Worm (Caenorhabditis elegans) whole organism, L2 larva: ENCODE measurements around the gene ragc-1.

Experiments used
- C34F6.9 ChIP-seq: fragments of 150-350 bp; optimal IDR thresholded peaks from 2 replicates; lab custom pipeline; 2014; ENCODE audit warnings: missing biosample characterization, missing genetic modification characterization
- F13H6.1 ChIP-seq: sonication (generic microtip); optimal IDR thresholded peaks from 2 replicates; lab custom pipeline; 2016; ENCODE audit warnings: missing genetic modification characterization, missing compliant biosample characterization
- R02D3.7 ChIP-seq: fragments of 150-350 bp; optimal IDR thresholded peaks from 2 replicates; lab custom pipeline; 2014; ENCODE audit warnings: missing biosample characterization, missing genetic modification characterization
- ZK546.5 ChIP-seq: sonication (generic microtip); optimal IDR thresholded peaks from 2 replicates; lab custom pipeline; 2017; ENCODE audit warnings: missing biosample characterization, missing genetic modification characterization
- alr-1 ChIP-seq: fragments of 150-350 bp; optimal IDR thresholded peaks from 2 replicates; lab custom pipeline; 2014; ENCODE audit warnings: missing biosample characterization, missing genetic modification characterization
- ama-1 ChIP-seq: fragments of 150-350 bp; optimal IDR thresholded peaks from 2 replicates; lab custom pipeline; 2018; ENCODE audit warnings: inconsistent platforms
- blmp-1 ChIP-seq: sonication (generic microtip); optimal IDR thresholded peaks from 2 replicates; lab custom pipeline; 2017; ENCODE audit warnings: missing genetic modification characterization, mild to moderate bottlenecking, missing compliant biosample characterization, antibody characterized with exemption, moderate library complexity; ENCODE audit not compliant: insufficient read depth
- ceh-16 ChIP-seq: fragments of 150-350 bp; optimal IDR thresholded peaks from 2 replicates; lab custom pipeline; 2014; ENCODE audit warnings: missing biosample characterization, missing genetic modification characterization
- ceh-82 ChIP-seq: fragments of 150-350 bp; optimal IDR thresholded peaks from 2 replicates; lab custom pipeline; 2014; ENCODE audit warnings: missing biosample characterization, missing genetic modification characterization
- crh-2 ChIP-seq: sonication (generic microtip); optimal IDR thresholded peaks from 2 replicates; lab custom pipeline; 2017; ENCODE audit warnings: missing biosample characterization, missing genetic modification characterization
- dmd-4 ChIP-seq: sonication (generic microtip); optimal IDR thresholded peaks from 2 replicates; lab custom pipeline; 2017; ENCODE audit warnings: missing biosample characterization, missing genetic modification characterization
- egl-27 ChIP-seq: sonication (generic microtip); optimal IDR thresholded peaks from 3 replicates; lab custom pipeline; 2017; ENCODE audit warnings: missing biosample characterization, missing genetic modification reagents, missing genetic modification characterization
- elt-1 ChIP-seq: fragments of 150-350 bp; optimal IDR thresholded peaks from 2 replicates; lab custom pipeline; 2014; ENCODE audit warnings: missing biosample characterization, missing genetic modification characterization
- elt-3 ChIP-seq: sonication (generic microtip); optimal IDR thresholded peaks from 2 replicates; lab custom pipeline; 2017; ENCODE audit warnings: missing biosample characterization, missing genetic modification characterization
- fos-1 ChIP-seq: fragments of 150-350 bp; optimal IDR thresholded peaks from 2 replicates; lab custom pipeline; 2014; ENCODE audit warnings: missing biosample characterization, missing genetic modification characterization
- gmeb-1 ChIP-seq: fragments of 150-350 bp; optimal IDR thresholded peaks from 2 replicates; lab custom pipeline; 2014; ENCODE audit warnings: missing biosample characterization, missing genetic modification characterization
- lin-11 ChIP-seq: fragments of 150-350 bp; sonication (generic microtip); optimal IDR thresholded peaks from 2 replicates; lab custom pipeline; 2014; ENCODE audit warnings: missing biosample characterization, missing genetic modification characterization, inconsistent platforms, mixed read lengths
- lin-13 ChIP-seq: fragments of 150-350 bp; optimal IDR thresholded peaks from 2 replicates; lab custom pipeline; 2014; ENCODE audit warnings: missing biosample characterization, missing genetic modification reagents, missing genetic modification characterization
- lin-39 ChIP-seq: fragments of 150-350 bp; optimal IDR thresholded peaks from 2 replicates; lab custom pipeline; 2014; ENCODE audit warnings: missing biosample characterization, missing genetic modification reagents, missing genetic modification characterization
- lsy-2 ChIP-seq, 2 experiments: fragments of 150-350 bp in 1 of 2; sonication (generic microtip) in 1 of 2; optimal IDR thresholded peaks; 2 replicates each; lab custom pipeline; 2014 to 2017; ENCODE audit warnings: missing biosample characterization in 2 of 2, missing genetic modification characterization in 2 of 2
- mab-5 ChIP-seq: fragments of 150-350 bp; optimal IDR thresholded peaks from 2 replicates; lab custom pipeline; 2014; ENCODE audit warnings: missing biosample characterization, missing genetic modification characterization
- mbf-1 ChIP-seq: sonication (generic microtip); optimal IDR thresholded peaks from 2 replicates; lab custom pipeline; 2017; ENCODE audit warnings: missing biosample characterization, missing genetic modification characterization
- mdl-1 ChIP-seq, 2 experiments: fragments of 150-350 bp in 1 of 2; sonication (generic microtip) in 1 of 2; optimal IDR thresholded peaks; 2 replicates each; lab custom pipeline; 2017; ENCODE audit warnings: missing biosample characterization in 2 of 2, missing genetic modification characterization in 2 of 2
- nhr-10 ChIP-seq: sonication (generic microtip); optimal IDR thresholded peaks from 2 replicates; lab custom pipeline; 2017; ENCODE audit warnings: missing biosample characterization, missing genetic modification characterization
- nhr-11 ChIP-seq: fragments of 150-350 bp; optimal IDR thresholded peaks from 2 replicates; lab custom pipeline; 2014; ENCODE audit warnings: missing biosample characterization, missing genetic modification characterization
- nhr-129 ChIP-seq: fragments of 150-350 bp; optimal IDR thresholded peaks from 2 replicates; lab custom pipeline; 2014; ENCODE audit warnings: missing biosample characterization, missing genetic modification characterization
- nhr-21 ChIP-seq: fragments of 150-350 bp; optimal IDR thresholded peaks from 2 replicates; lab custom pipeline; 2014; ENCODE audit warnings: missing biosample characterization, missing genetic modification characterization
- nhr-23 ChIP-seq: fragments of 150-350 bp; optimal IDR thresholded peaks from 2 replicates; lab custom pipeline; 2014; ENCODE audit warnings: missing biosample characterization, missing genetic modification reagents, missing genetic modification characterization
- nhr-25 ChIP-seq: fragments of 150-350 bp; sonication (generic microtip); optimal IDR thresholded peaks from 3 replicates; lab custom pipeline; 2014; ENCODE audit warnings: missing biosample characterization, missing genetic modification characterization
- nhr-6 ChIP-seq: fragments of 150-350 bp; optimal IDR thresholded peaks from 2 replicates; lab custom pipeline; 2014; ENCODE audit warnings: missing biosample characterization, missing genetic modification characterization
- nhr-77 ChIP-seq: fragments of 150-350 bp; optimal IDR thresholded peaks from 2 replicates; lab custom pipeline; 2014; ENCODE audit warnings: missing biosample characterization, missing genetic modification characterization
- peb-1 ChIP-seq: fragments of 150-350 bp; optimal IDR thresholded peaks from 2 replicates; lab custom pipeline; 2014; ENCODE audit warnings: missing biosample characterization, missing genetic modification characterization
- sem-4 ChIP-seq: fragments of 150-350 bp; optimal IDR thresholded peaks from 2 replicates; lab custom pipeline; 2014; ENCODE audit warnings: missing biosample characterization, missing genetic modification reagents, missing genetic modification characterization
- skn-1 ChIP-seq: sonication (generic microtip); optimal IDR thresholded peaks from 2 replicates; lab custom pipeline; 2017; ENCODE audit warnings: missing biosample characterization, missing genetic modification characterization
- sma-3 ChIP-seq: sonication (generic microtip); optimal IDR thresholded peaks from 2 replicates; lab custom pipeline; 2016; ENCODE audit warnings: missing genetic modification reagents, missing genetic modification characterization, missing compliant biosample characterization
- sma-9 ChIP-seq, 2 experiments: fragments of 150-350 bp in 1 of 2; sonication (generic microtip) in 1 of 2; optimal IDR thresholded peaks; 2 replicates each; lab custom pipeline; 2014 to 2016; ENCODE audit warnings: missing genetic modification characterization in 2 of 2, mild to moderate bottlenecking in 1 of 2, missing biosample characterization in 1 of 2, missing compliant biosample characterization in 1 of 2, missing genetic modification reagents in 1 of 2, moderate library complexity in 1 of 2
- snpc-4 ChIP-seq: fragments of 150-350 bp; optimal IDR thresholded peaks from 2 replicates; lab custom pipeline; 2014; ENCODE audit warnings: missing biosample characterization, missing genetic modification characterization
- unc-39 ChIP-seq: fragments of 150-350 bp; optimal IDR thresholded peaks from 2 replicates; lab custom pipeline; 2014; ENCODE audit warnings: missing biosample characterization, missing genetic modification characterization
- unc-55 ChIP-seq: fragments of 150-350 bp; sonication (generic microtip); optimal IDR thresholded peaks from 3 replicates; lab custom pipeline; 2014; ENCODE audit warnings: missing biosample characterization, missing genetic modification reagents, missing genetic modification characterization
- unc-62 ChIP-seq: fragments of 150-350 bp; optimal IDR thresholded peaks from 2 replicates; lab custom pipeline; 2014; ENCODE audit warnings: missing biosample characterization, missing genetic modification reagents, missing genetic modification characterization
- zag-1 ChIP-seq: fragments of 150-350 bp; optimal IDR thresholded peaks from 2 replicates; lab custom pipeline; 2014; ENCODE audit warnings: missing biosample characterization, missing genetic modification characterization
- ztf-1 ChIP-seq: fragments of 200-800 bp; sonication (Bioruptor generic); conservative IDR thresholded peaks from 2 replicates; pipeline ENCODE4 v1.3.6; 2022; ENCODE audit warnings: missing genetic modification characterization, missing compliant biosample characterization
- ztf-11 ChIP-seq: sonication (generic microtip); optimal IDR thresholded peaks from 2 replicates; lab custom pipeline; 2017; ENCODE audit warnings: missing biosample characterization, missing genetic modification characterization
- ztf-4 ChIP-seq: fragments of 150-350 bp; optimal IDR thresholded peaks from 2 replicates; lab custom pipeline; 2014; ENCODE audit warnings: missing biosample characterization, missing genetic modification characterization

ragc-1 gene

ce11 chrIV:11593415-11594190 lies 11.1 kb downstream of the ragc-1 start, which contains the start of gene F40F11.3:
F40F11.3 (minus strand) TSS chrIV:11594003.
- TF ChIP-seq R02D3.7 (tag; lab: Kevin White, UChicago) (peak; percentile 6), sma-3 (GFP tag; lab: Kevin White, UChicago) (peak; percentile 75), nhr-25 (peak; percentile 85), ZK546.5 (tag; lab: Kevin White, UChicago) (no peak), C34F6.9 (tag; lab: Kevin White, UChicago) (peak; percentile 88), nhr-129 (tag; lab: Kevin White, UChicago) (peak; percentile 98), ceh-16 (peak; percentile 71), gmeb-1 (tag; lab: Kevin White, UChicago) (peak; percentile 65), lsy-2 (tag; optimal IDR thresholded peaks at IDR 0.05; lab: Kevin White, UChicago) (peak; percentile 53 to 85), ztf-11 (tag; lab: Kevin White, UChicago) (no peak), ztf-1 (GFP tag; lab: Robert Waterston, UW) (0 out of 2 replicates have a peak, but pooled peaks have one; percentile 16), blmp-1 (tag; lab: Kevin White, UChicago) (peak; percentile 80), dmd-4 (tag; lab: Kevin White, UChicago) (no peak), unc-39 (tag; lab: Kevin White, UChicago) (peak; percentile 13), lin-13 (peak; percentile 67), unc-62 (GFP tag; lab: Kevin White, UChicago) (peak; percentile 16), mab-5 (peak; percentile 53), unc-55 (GFP tag; lab: Kevin White, UChicago) (peak; percentile 84), nhr-77 (tag; lab: Kevin White, UChicago) (no peak), elt-1 (no peak), sem-4 (tag; lab: Kevin White, UChicago) (peak; percentile 92), zag-1 (tag; lab: Kevin White, UChicago) (peak; percentile 79), crh-2 (tag; lab: Kevin White, UChicago) (peak; percentile 91), mbf-1 (no peak), lin-39 (tag; lab: Kevin White, UChicago) (no peak), snpc-4 (tag; lab: Kevin White, UChicago) (peak; percentile 63), nhr-6 (tag; lab: Kevin White, UChicago) (peak; percentile 93), peb-1 (tag; lab: Kevin White, UChicago) (no peak), sma-9 (GFP tag; optimal IDR thresholded peaks at IDR 0.05; lab: Kevin White, UChicago) (peak; percentile 93), sma-9 (tag; optimal IDR thresholded peaks at IDR 0.05; lab: Kevin White, UChicago) (no peak), nhr-11 (tag; lab: Kevin White, UChicago) (no peak), lin-11 (tag; lab: Kevin White, UChicago) (peak; percentile 25), elt-3 (tag; lab: Kevin White, UChicago) (no peak), fos-1 (tag; lab: Kevin White, UChicago) (peak; percentile 88), nhr-10 (tag; lab: Kevin White, UChicago) (peak; percentile 36), alr-1 (tag; lab: Kevin White, UChicago) (peak; percentile 72), egl-27 (peak; percentile 51), mdl-1 (tag; optimal IDR thresholded peaks at IDR 0.05; lab: Kevin White, UChicago) (peak; percentile 23 to 80), nhr-21 (peak; percentile 77), ceh-82 (tag; lab: Kevin White, UChicago) (no peak), skn-1 (peak; percentile 76), ztf-4 (tag; lab: Kevin White, UChicago) (peak; percentile 94), F13H6.1 (tag; lab: Kevin White, UChicago) (peak; percentile 95), ama-1 (lab: Kevin White, UChicago) (no peak), nhr-23 (tag; lab: Kevin White, UChicago) (no peak)
